Fruit fly (Drosophila melanogaster) whole organism, embryonic: Measurements from ENCODE around the gene CG32855.
A peak's percentile ranks its signal among the peaks of the same experiment; 100 is the strongest.

Source experiments
- Antp ChIP-seq: fragments of 200-800 bp; sonication (Bioruptor generic); optimal IDR thresholded peaks from 3 replicates; lab custom pipeline; 2016; ENCODE audit warnings: missing biosample characterization, missing genetic modification characterization
- Bdp1 ChIP-seq: fragments of 200-800 bp; sonication (Bioruptor generic); optimal IDR thresholded peaks from 3 replicates; lab custom pipeline; 2016; ENCODE audit warnings: missing biosample characterization, missing genetic modification characterization
- Blimp-1 ChIP-seq: fragments of 200-800 bp; sonication (Bioruptor generic); optimal IDR thresholded peaks from 3 replicates; lab custom pipeline; 2018; ENCODE audit warnings: missing biosample characterization, missing genetic modification characterization, mild to moderate bottlenecking, moderate library complexity, missing genetic modification reagents
- Bteb2 ChIP-seq: fragments of 200-800 bp; sonication (Bioruptor generic); optimal IDR thresholded peaks from 2 replicates; lab custom pipeline; 2016; ENCODE audit warnings: missing biosample characterization, missing genetic modification characterization
- CG12155 ChIP-seq: fragments of 200-800 bp; sonication (Bioruptor generic); optimal IDR thresholded peaks from 3 replicates; lab custom pipeline; 2016; ENCODE audit warnings: missing biosample characterization, missing genetic modification characterization
- CG13296 ChIP-seq: fragments of 200-800 bp; sonication (Bioruptor generic); optimal IDR thresholded peaks from 3 replicates; lab custom pipeline; 2018; ENCODE audit warnings: missing biosample characterization, mild to moderate bottlenecking, missing genetic modification characterization
- CG14667 ChIP-seq: fragments of 200-800 bp; sonication (Bioruptor generic); IDR thresholded peaks from 2 replicates; pipeline ENCODE4 v1.3.6; 2022; ENCODE audit warnings: missing biosample characterization, missing genetic modification characterization
- CG1647 ChIP-seq: fragments of 200-800 bp; sonication (Bioruptor generic); optimal IDR thresholded peaks from 3 replicates; lab custom pipeline; 2016; ENCODE audit warnings: missing biosample characterization, missing genetic modification characterization
- CG17568 ChIP-seq: fragments of 200-800 bp; sonication (Bioruptor generic); optimal IDR thresholded peaks from 2 replicates; lab custom pipeline; 2018; ENCODE audit warnings: missing biosample characterization, mild to moderate bottlenecking, missing genetic modification characterization, moderate library complexity
- CG2116 ChIP-seq: fragments of 200-800 bp; sonication (Bioruptor generic); optimal IDR thresholded peaks from 3 replicates; lab custom pipeline; 2018; ENCODE audit warnings: missing biosample characterization, mild to moderate bottlenecking, missing genetic modification characterization
- CG2712 ChIP-seq: fragments of 200-800 bp; optimal IDR thresholded peaks from 3 replicates; lab custom pipeline; 2019; ENCODE audit warnings: missing biosample characterization, mild to moderate bottlenecking, missing genetic modification characterization, moderate library complexity
- CG30431 ChIP-seq: fragments of 200-800 bp; sonication (Bioruptor generic); optimal IDR thresholded peaks from 2 replicates; lab custom pipeline; 2017; ENCODE audit warnings: missing biosample characterization, missing genetic modification characterization
- CG32767 ChIP-seq: fragments of 200-800 bp; sonication (Bioruptor generic); IDR thresholded peaks from 2 replicates; pipeline ENCODE4 v1.3.6; 2022; ENCODE audit warnings: missing biosample characterization, missing genetic modification characterization
- CG3838 ChIP-seq: fragments of 200-800 bp; sonication (Bioruptor generic); optimal IDR thresholded peaks from 3 replicates; lab custom pipeline; 2016; ENCODE audit warnings: missing biosample characterization, missing genetic modification characterization
- CG4617 ChIP-seq: fragments of 200-800 bp; sonication (Bioruptor generic); optimal IDR thresholded peaks from 3 replicates; lab custom pipeline; 2016; ENCODE audit warnings: missing biosample characterization, missing genetic modification characterization, borderline replicate concordance
- CG6654 ChIP-seq: fragments of 200-800 bp; sonication (Bioruptor generic); optimal IDR thresholded peaks from 2 replicates; lab custom pipeline; 2017; ENCODE audit warnings: missing biosample characterization, mild to moderate bottlenecking, missing genetic modification characterization
- CG9609 ChIP-seq: fragments of 200-800 bp; sonication (Bioruptor generic); optimal IDR thresholded peaks from 3 replicates; lab custom pipeline; 2016; ENCODE audit warnings: missing biosample characterization, missing genetic modification characterization
- CG9876 ChIP-seq: fragments of 200-800 bp; sonication (Bioruptor generic); optimal IDR thresholded peaks from 2 replicates; lab custom pipeline; 2016; ENCODE audit warnings: missing biosample characterization, missing genetic modification characterization
- D19A ChIP-seq: fragments of 200-800 bp; optimal IDR thresholded peaks from 3 replicates; lab custom pipeline; 2019; ENCODE audit warnings: missing biosample characterization, mild to moderate bottlenecking, missing genetic modification characterization, moderate library complexity
- Dll ChIP-seq: fragments of 200-800 bp; sonication (Bioruptor generic); IDR thresholded peaks from 4 replicates; pipeline ENCODE4 v1.3.6; 2022; ENCODE audit warnings: missing biosample characterization, missing genetic modification characterization; ENCODE audit not compliant: partially characterized antibody
- Dref ChIP-seq: fragments of 200-800 bp; sonication (Bioruptor generic); IDR thresholded peaks from 2 replicates; pipeline ENCODE4 v1.3.6; 2022; ENCODE audit warnings: missing biosample characterization, missing genetic modification characterization
- ERR ChIP-seq: fragments of 200-800 bp; sonication (Bioruptor generic); optimal IDR thresholded peaks from 2 replicates; lab custom pipeline; 2016; ENCODE audit warnings: missing biosample characterization, missing genetic modification characterization
- H15 ChIP-seq: fragments of 200-800 bp; sonication (Bioruptor generic); IDR thresholded peaks from 3 replicates; pipeline ENCODE4 v1.3.6; 2022; ENCODE audit warnings: missing biosample characterization, missing genetic modification characterization
- HLHmδ ChIP-seq: fragments of 200-800 bp; sonication (Bioruptor generic); optimal IDR thresholded peaks from 2 replicates; lab custom pipeline; 2018; ENCODE audit warnings: missing biosample characterization, mild to moderate bottlenecking, missing genetic modification characterization, moderate library complexity
- HmgD ChIP-seq: fragments of 200-800 bp; sonication (Bioruptor generic); optimal IDR thresholded peaks from 3 replicates; lab custom pipeline; 2016; ENCODE audit warnings: missing biosample characterization, missing genetic modification characterization
- MESR4 ChIP-seq: fragments of 200-800 bp; sonication (Bioruptor generic); optimal IDR thresholded peaks from 2 replicates; lab custom pipeline; 2018; ENCODE audit warnings: missing biosample characterization, mild to moderate bottlenecking, missing genetic modification characterization, moderate library complexity
- Meics ChIP-seq: fragments of 200-800 bp; sonication (Bioruptor generic); optimal IDR thresholded peaks from 2 replicates; lab custom pipeline; 2017; ENCODE audit warnings: missing biosample characterization, mild to moderate bottlenecking, missing genetic modification characterization
- Oaz ChIP-seq: fragments of 200-800 bp; sonication (Bioruptor generic); IDR thresholded peaks from 2 replicates; pipeline ENCODE4 v1.3.6; 2022; ENCODE audit warnings: missing biosample characterization, missing genetic modification characterization
- Sox100B ChIP-seq: fragments of 200-800 bp; sonication (Bioruptor generic); optimal IDR thresholded peaks from 3 replicates; lab custom pipeline; 2018; ENCODE audit warnings: missing biosample characterization, mild to moderate bottlenecking, missing genetic modification characterization
- Spps ChIP-seq: fragments of 200-800 bp; sonication (Bioruptor generic); optimal IDR thresholded peaks from 2 replicates; lab custom pipeline; 2018; ENCODE audit warnings: missing biosample characterization, mild to moderate bottlenecking, missing genetic modification characterization
- amos ChIP-seq: fragments of 200-800 bp; sonication (Bioruptor generic); IDR thresholded peaks from 2 replicates; pipeline ENCODE4 v1.3.6; 2022; ENCODE audit warnings: missing biosample characterization, missing genetic modification characterization; ENCODE audit not compliant: partially characterized antibody
- ap ChIP-seq: fragments of 200-800 bp; sonication (Bioruptor generic); IDR thresholded peaks from 2 replicates; pipeline ENCODE4 v1.3.6; 2022; ENCODE audit warnings: missing biosample characterization, missing genetic modification characterization
- bcd ChIP-seq: fragments of 200-800 bp; sonication (Bioruptor generic); optimal IDR thresholded peaks from 2 replicates; lab custom pipeline; 2017; ENCODE audit warnings: missing biosample characterization, mild to moderate bottlenecking, missing genetic modification characterization
- bsh ChIP-seq, 2 experiments: fragments of 200-800 bp; sonication (Bioruptor generic); optimal IDR thresholded peaks; 2 replicates each; lab custom pipeline; 2017 to 2018; ENCODE audit warnings: mild to moderate bottlenecking in 2 of 2, missing biosample characterization in 2 of 2, missing genetic modification characterization in 2 of 2, moderate library complexity in 1 of 2
- chn ChIP-seq: fragments of 200-800 bp; sonication (Bioruptor generic); optimal IDR thresholded peaks from 2 replicates; lab custom pipeline; 2016; ENCODE audit warnings: missing biosample characterization, missing genetic modification characterization
- crp ChIP-seq, 2 experiments: fragments of 200-800 bp; sonication (Bioruptor generic); optimal IDR thresholded peaks; 2 replicates in 1 of 2; 3 replicates in 1 of 2; lab custom pipeline; 2017; ENCODE audit warnings: missing biosample characterization in 2 of 2, missing genetic modification characterization in 2 of 2, mild to moderate bottlenecking in 1 of 2, moderate library complexity in 1 of 2
- da ChIP-seq: fragments of 200-800 bp; sonication (Bioruptor generic); optimal IDR thresholded peaks from 2 replicates; lab custom pipeline; 2016; ENCODE audit warnings: missing biosample characterization, missing genetic modification characterization
- danr ChIP-seq: fragments of 200-800 bp; sonication (Bioruptor generic); IDR thresholded peaks from 2 replicates; pipeline ENCODE4 v1.3.6; 2022; ENCODE audit warnings: missing biosample characterization, missing genetic modification characterization
- dm ChIP-seq: fragments of 200-800 bp; sonication (Bioruptor generic); optimal IDR thresholded peaks from 3 replicates; lab custom pipeline; 2016; ENCODE audit warnings: missing biosample characterization, missing genetic modification characterization
- ftz-f1 ChIP-seq: fragments of 200-800 bp; sonication (Bioruptor generic); optimal IDR thresholded peaks from 2 replicates; lab custom pipeline; 2016; ENCODE audit warnings: missing biosample characterization, missing genetic modification characterization
- gcm2 ChIP-seq: fragments of 200-800 bp; sonication (Bioruptor generic); optimal IDR thresholded peaks from 2 replicates; lab custom pipeline; 2016; ENCODE audit warnings: missing biosample characterization, missing genetic modification characterization
- inv ChIP-seq: fragments of 200-800 bp; sonication (Bioruptor generic); IDR thresholded peaks from 2 replicates; pipeline ENCODE4 v1.3.6; 2022; ENCODE audit warnings: missing biosample characterization, missing genetic modification characterization; ENCODE audit not compliant: partially characterized antibody
- klu ChIP-seq: fragments of 200-800 bp; sonication (Bioruptor generic); IDR thresholded peaks from 2 replicates; pipeline ENCODE4 v1.3.6; 2022; ENCODE audit warnings: missing biosample characterization, missing genetic modification characterization
- lbe ChIP-seq: fragments of 200-800 bp; sonication (Bioruptor generic); optimal IDR thresholded peaks from 2 replicates; lab custom pipeline; 2016; ENCODE audit warnings: missing biosample characterization, mild to moderate bottlenecking, missing genetic modification characterization
- psq ChIP-seq: fragments of 200-800 bp; sonication (Bioruptor generic); optimal IDR thresholded peaks from 2 replicates; lab custom pipeline; 2017; ENCODE audit warnings: missing biosample characterization, missing genetic modification characterization
- row ChIP-seq: fragments of 200-800 bp; sonication (Bioruptor generic); IDR thresholded peaks from 3 replicates; pipeline ENCODE4 v1.3.6; 2022; ENCODE audit warnings: missing biosample characterization, missing genetic modification characterization
- scrt ChIP-seq: fragments of 200-800 bp; sonication (Bioruptor generic); optimal IDR thresholded peaks from 2 replicates; lab custom pipeline; 2018; ENCODE audit warnings: missing biosample characterization, mild to moderate bottlenecking, missing genetic modification characterization, moderate library complexity
- seq ChIP-seq: fragments of 200-800 bp; sonication (Bioruptor generic); IDR thresholded peaks from 2 replicates; pipeline ENCODE4 v1.3.6; 2022; ENCODE audit warnings: missing biosample characterization, missing genetic modification characterization
- sim ChIP-seq: fragments of 200-800 bp; sonication (Bioruptor generic); IDR thresholded peaks from 2 replicates; pipeline ENCODE4 v1.3.6; 2022; ENCODE audit warnings: missing biosample characterization, missing genetic modification characterization
- twi ChIP-seq: fragments of 200-800 bp; optimal IDR thresholded peaks from 2 replicates; lab custom pipeline; 2019; ENCODE audit warnings: missing biosample characterization, mild to moderate bottlenecking, missing genetic modification characterization, moderate library complexity

Gene CG32855

DNA sequence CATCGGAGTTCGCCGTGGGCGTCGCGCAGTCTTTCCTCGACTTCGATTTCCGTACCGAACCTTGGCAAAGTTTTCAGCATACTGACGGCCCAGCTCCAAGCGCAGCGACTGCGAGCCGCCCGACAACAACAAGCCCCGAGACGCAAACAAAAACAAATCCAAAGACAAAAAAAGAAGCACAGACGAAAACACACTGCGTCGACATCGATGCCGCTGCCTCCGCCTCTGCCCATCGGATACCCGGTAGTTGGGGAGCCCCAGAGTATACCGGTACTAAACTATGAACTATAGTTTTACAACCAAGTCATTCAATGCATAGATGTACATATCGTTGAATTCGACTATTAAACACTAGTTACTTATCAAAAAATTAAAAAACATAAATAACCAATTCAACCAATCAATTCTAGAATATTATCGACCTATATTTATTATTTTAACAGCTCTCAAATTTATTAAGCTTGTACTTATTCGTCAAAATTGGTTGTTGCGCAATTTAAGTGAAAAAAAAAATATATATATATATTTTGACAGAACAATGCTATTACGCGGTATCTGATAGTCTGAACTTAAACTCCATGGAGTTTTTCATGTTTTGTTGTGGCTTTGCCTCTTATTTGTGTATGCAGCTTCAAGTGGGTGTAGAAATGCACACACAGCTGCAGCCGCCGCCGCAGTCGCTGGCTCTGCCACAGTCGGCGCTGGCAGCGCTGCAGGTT is 13.4 kb upstream of the CG32855 start (continued):
- peak; percentile 85 for TF ChIP-seq D19A
- no peak for TF ChIP-seq inv (GFP tag; lab: Robert Waterston, UW)
- peak; percentile 41 for TF ChIP-seq CG4617
- no peak for TF ChIP-seq CG9876
- TF ChIP-seq CG9609 (GFP tag; lab: Kevin White, UChicago) = no peak
- TF ChIP-seq dm (GFP tag; lab: Kevin White, UChicago) = no peak
- TF ChIP-seq CG30431 (GFP tag; lab: Kevin White, UChicago) = peak; percentile 55
- no peak for TF ChIP-seq MESR4 (GFP tag; lab: Kevin White, UChicago)
- TF ChIP-seq scrt (GFP tag; lab: Kevin White, UChicago) = no peak
- no peak for TF ChIP-seq Dll (GFP tag; lab: Robert Waterston, UW)
- no peak for TF ChIP-seq ERR (GFP tag; lab: Kevin White, UChicago)
- no peak for TF ChIP-seq CG17568 (GFP tag; lab: Kevin White, UChicago)
- peak; percentile 38 for TF ChIP-seq CG2116 (GFP tag; lab: Kevin White, UChicago)
- no peak for TF ChIP-seq CG1647 (GFP tag; lab: Kevin White, UChicago)
- TF ChIP-seq CG13296 (GFP tag; lab: Kevin White, UChicago) = peak; percentile 56
- TF ChIP-seq twi (tag; lab: Kevin White, UChicago) = peak; percentile 51
- TF ChIP-seq bcd (GFP tag; lab: Kevin White, UChicago) = peak; percentile 80
- TF ChIP-seq da (GFP tag; lab: Kevin White, UChicago) = no peak
- no peak for TF ChIP-seq lbe
- no peak for TF ChIP-seq Bteb2 (GFP tag; lab: Kevin White, UChicago)
- peak; percentile 85 to 86 for TF ChIP-seq bsh (GFP tag; optimal IDR thresholded peaks at IDR 0.05; lab: Kevin White, UChicago)
- TF ChIP-seq ap (GFP tag; lab: Robert Waterston, UW) = no peak
- peak; percentile 30 for TF ChIP-seq HLHmδ (GFP tag; lab: Kevin White, UChicago)
- TF ChIP-seq crp (GFP tag; optimal IDR thresholded peaks at IDR 0.05; lab: Kevin White, UChicago) = peak in 1 of 2 experiments; percentile 32
- no peak for TF ChIP-seq seq
- TF ChIP-seq klu = no peak
- TF ChIP-seq HmgD = no peak
- TF ChIP-seq CG2712 = peak; percentile 89
- TF ChIP-seq Bdp1 (GFP tag; lab: Kevin White, UChicago) = no peak
- TF ChIP-seq Blimp-1 = peak; percentile 85
- 0 out of 2 replicates have a peak, but pooled peaks have one; percentile 46 for TF ChIP-seq CG14667 (GFP tag; lab: Robert Waterston, UW)
- TF ChIP-seq CG32767 (GFP tag; lab: Robert Waterston, UW) = no peak; the same call in 1 of the 2 replicates
- no peak for TF ChIP-seq ftz-f1 (GFP tag; lab: Kevin White, UChicago)
- TF ChIP-seq amos (GFP tag; lab: Robert Waterston, UW) = no peak
- no peak for TF ChIP-seq Antp (GFP tag; lab: Kevin White, UChicago)
- no peak for TF ChIP-seq Oaz (GFP tag; lab: Robert Waterston, UW)
- TF ChIP-seq danr = no peak
- peak; percentile 70 for TF ChIP-seq Spps (tag; lab: Kevin White, UChicago)
- TF ChIP-seq row (GFP tag; lab: Robert Waterston, UW) = peak; percentile 81
- no peak for TF ChIP-seq sim (GFP tag; lab: Robert Waterston, UW)
- peak; percentile 51 for TF ChIP-seq chn
- TF ChIP-seq Sox100B (GFP tag; lab: Kevin White, UChicago) = peak; percentile 95
- TF ChIP-seq CG3838 (GFP tag; lab: Kevin White, UChicago) = no peak
- 0 out of 3 replicates have a peak, but pooled peaks have one; percentile 40 for TF ChIP-seq H15 (GFP tag; lab: Robert Waterston, UW)
- TF ChIP-seq CG6654 (GFP tag; lab: Kevin White, UChicago) = peak; percentile 68
- peak; percentile 13 for TF ChIP-seq CG12155 (GFP tag; lab: Kevin White, UChicago)
- peak; percentile 51 for TF ChIP-seq Meics (GFP tag; lab: Kevin White, UChicago)
- no peak for TF ChIP-seq gcm2 (GFP tag; lab: Kevin White, UChicago)
- TF ChIP-seq psq (GFP tag; lab: Kevin White, UChicago) = peak; percentile 15
- no peak for TF ChIP-seq Dref (GFP tag; lab: Robert Waterston, UW)
